Worm (Caenorhabditis elegans) whole organism, early embryonic: ENCODE results near the gene fip-3.

Source experiments
- B0310.2 ChIP-seq: sonication (generic microtip); optimal IDR thresholded peaks from 2 replicates; lab custom pipeline; 2016; ENCODE audit warnings: mild to moderate bottlenecking, missing genetic modification characterization, missing compliant biosample characterization
- F13C5.2 ChIP-seq: sonication (generic microtip); optimal IDR thresholded peaks from 2 replicates; lab custom pipeline; 2017; ENCODE audit warnings: mild to moderate bottlenecking, missing genetic modification characterization, inconsistent platforms, missing compliant biosample characterization
- aly-1 ChIP-seq: sonication (generic microtip); optimal IDR thresholded peaks from 2 replicates; lab custom pipeline; 2016; ENCODE audit warnings: missing genetic modification characterization, missing compliant biosample characterization
- ama-1 ChIP-seq: fragments of 150-350 bp; optimal IDR thresholded peaks from 2 replicates; lab custom pipeline; 2014
- ceh-13 ChIP-seq: fragments of 200-800 bp; sonication (Bioruptor generic); optimal IDR thresholded peaks from 2 replicates; lab custom pipeline; 2018; ENCODE audit warnings: mild to moderate bottlenecking, missing genetic modification characterization, missing compliant biosample characterization
- ets-7 ChIP-seq: sonication (generic microtip); optimal IDR thresholded peaks from 2 replicates; lab custom pipeline; 2016; ENCODE audit warnings: missing genotype, missing genetic modification characterization, missing compliant biosample characterization
- flt-1 ChIP-seq: fragments of 200-800 bp; sonication (Bioruptor generic); IDR thresholded peaks from 2 replicates; pipeline ENCODE4 v1.3.6; 2022; ENCODE audit warnings: missing genetic modification characterization, missing compliant biosample characterization
- hmbx-1 ChIP-seq: sonication (generic microtip); optimal IDR thresholded peaks from 2 replicates; lab custom pipeline; 2016; ENCODE audit warnings: mild to moderate bottlenecking, missing genetic modification characterization, missing compliant biosample characterization
- hnd-1 ChIP-seq: sonication (generic microtip); optimal IDR thresholded peaks from 2 replicates; lab custom pipeline; 2016; ENCODE audit warnings: missing genetic modification characterization, missing compliant biosample characterization
- scrt-1 ChIP-seq: fragments of 200-800 bp; sonication (Bioruptor generic); IDR thresholded peaks from 2 replicates; pipeline ENCODE4 v1.3.6; 2022; ENCODE audit warnings: missing genetic modification characterization, missing compliant biosample characterization
- tbx-37 ChIP-seq: fragments of 200-800 bp; sonication (Bioruptor generic); conservative IDR thresholded peaks from 2 replicates; pipeline ENCODE4 v1.3.6; 2022; ENCODE audit warnings: missing genetic modification reagents, missing genetic modification characterization, missing compliant biosample characterization

DNA sequence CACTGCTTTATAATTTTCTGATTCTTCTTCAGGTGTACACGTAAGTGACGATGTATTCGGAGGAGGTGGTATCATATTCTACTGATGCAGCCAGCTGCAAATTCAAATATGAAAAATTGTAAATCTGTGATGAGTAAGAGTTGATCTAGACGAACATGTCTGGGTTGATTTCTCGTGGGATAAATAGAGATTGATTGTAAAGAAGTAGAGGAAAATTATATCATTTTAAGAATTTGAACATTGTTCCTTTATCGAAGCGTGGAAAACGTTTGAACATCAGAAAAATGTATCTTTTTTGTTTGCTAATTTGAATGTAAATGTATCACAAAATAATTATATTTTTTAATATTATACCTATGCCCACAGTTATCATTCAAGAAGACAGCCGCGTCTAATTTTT, 43.8 kb downstream of the fip-3 start, which contains the start of gene ZC21.6:
- no peak for TF ChIP-seq flt-1
- no peak for TF ChIP-seq ceh-13 (GFP tag; lab: Kevin White, UChicago)
- TF ChIP-seq ama-1 (lab: Kevin White, UChicago) = no peak
- no peak for TF ChIP-seq ets-7 (tag; lab: Kevin White, UChicago)
- TF ChIP-seq aly-1 (tag; lab: Kevin White, UChicago) = no peak
- TF ChIP-seq hmbx-1 (tag; lab: Kevin White, UChicago) = no peak
- no peak for TF ChIP-seq hnd-1 (tag; lab: Kevin White, UChicago)
- TF ChIP-seq F13C5.2 (tag; lab: Kevin White, UChicago) = no peak
- TF ChIP-seq scrt-1 (GFP tag; lab: Robert Waterston, UW) = no peak
- TF ChIP-seq tbx-37 = no peak
- TF ChIP-seq B0310.2 (tag; lab: Kevin White, UChicago) = no peak
